Worm (Caenorhabditis elegans) whole organism, L4 larva: ENCODE data around the gene math-33.

Experiments
- F10B5.3 ChIP-seq: sonication (generic microtip); optimal IDR thresholded peaks from 2 replicates; lab custom pipeline; 2016; ENCODE audit warnings: mild to moderate bottlenecking, missing genetic modification characterization, missing compliant biosample characterization
- F37D6.2 ChIP-seq: sonication (generic microtip); optimal IDR thresholded peaks from 2 replicates; lab custom pipeline; 2016; ENCODE audit warnings: mild to moderate bottlenecking, missing genetic modification characterization, missing compliant biosample characterization
- F44E2.7 ChIP-seq: fragments of 200-800 bp; sonication (Bioruptor generic); IDR thresholded peaks from 2 replicates; pipeline ENCODE4 v2.1.2; 2022; ENCODE audit warnings: missing genetic modification characterization, missing compliant biosample characterization
- R02D3.7 ChIP-seq: fragments of 150-350 bp; sonication (generic microtip); optimal IDR thresholded peaks from 3 replicates; lab custom pipeline; 2014; ENCODE audit warnings: missing biosample characterization, missing genetic modification characterization
- T26A8.4 ChIP-seq: fragments of 200-800 bp; sonication (Bioruptor generic); IDR thresholded peaks from 2 replicates; pipeline ENCODE4 v1.3.6; 2022; ENCODE audit warnings: missing genetic modification characterization, missing compliant biosample characterization
- Y105C5A.15 ChIP-seq: fragments of 200-800 bp; sonication (Bioruptor generic); IDR thresholded peaks from 2 replicates; pipeline ENCODE4 v1.3.6; 2022; ENCODE audit warnings: missing genetic modification characterization, missing compliant biosample characterization
- Y75B8A.6 ChIP-seq: fragments of 200-800 bp; sonication (Bioruptor generic); IDR thresholded peaks from 2 replicates; pipeline ENCODE4 v1.3.6; 2022; ENCODE audit warnings: missing genetic modification reagents, missing genetic modification characterization, missing compliant biosample characterization
- aly-2 ChIP-seq: sonication (generic microtip); optimal IDR thresholded peaks from 2 replicates; lab custom pipeline; 2018; ENCODE audit warnings: missing biosample characterization, missing genetic modification characterization
- ama-1 ChIP-seq: fragments of 150-350 bp; optimal IDR thresholded peaks from 2 replicates; lab custom pipeline; 2014; ENCODE audit warnings: inconsistent platforms, mixed read lengths
- ceh-20 ChIP-seq: fragments of 200-800 bp; sonication (Bioruptor generic); IDR thresholded peaks from 2 replicates; pipeline ENCODE4 v1.3.6; 2022; ENCODE audit warnings: missing genetic modification reagents, missing genetic modification characterization, missing compliant biosample characterization
- ceh-28 ChIP-seq: fragments of 150-350 bp; optimal IDR thresholded peaks from 2 replicates; lab custom pipeline; 2014; ENCODE audit warnings: missing biosample characterization, missing genetic modification reagents, missing genetic modification characterization
- ceh-32 ChIP-seq: sonication (generic microtip); optimal IDR thresholded peaks from 2 replicates; lab custom pipeline; 2016; ENCODE audit warnings: mild to moderate bottlenecking, missing genetic modification characterization, missing compliant biosample characterization; ENCODE audit not compliant: poor library complexity
- ceh-44 ChIP-seq: fragments of 200-800 bp; sonication (Bioruptor generic); IDR thresholded peaks from 2 replicates; pipeline ENCODE4 v1.3.6; 2022; ENCODE audit warnings: missing genetic modification reagents, missing genetic modification characterization, missing compliant biosample characterization
- ces-1 ChIP-seq: fragments of 150-350 bp; sonication (generic microtip); optimal IDR thresholded peaks from 4 replicates; lab custom pipeline; 2014; ENCODE audit warnings: missing biosample characterization, missing genetic modification reagents, missing genetic modification characterization
- daf-19 ChIP-seq: fragments of 200-800 bp; sonication (Bioruptor generic); conservative IDR thresholded peaks from 2 replicates; pipeline ENCODE4 v1.3.6; 2022; ENCODE audit warnings: missing genetic modification characterization, missing compliant biosample characterization
- daf-8 ChIP-seq: fragments of 200-800 bp; sonication (Bioruptor generic); IDR thresholded peaks from 2 replicates; pipeline ENCODE4 v1.3.6; 2022; ENCODE audit warnings: missing genetic modification characterization, missing compliant biosample characterization
- dmd-9 ChIP-seq: fragments of 200-800 bp; sonication (Bioruptor generic); IDR thresholded peaks from 2 replicates; pipeline ENCODE4 v1.3.6; 2022; ENCODE audit warnings: missing genetic modification reagents, missing genetic modification characterization, missing compliant biosample characterization
- egl-43 ChIP-seq: fragments of 200-800 bp; sonication (Bioruptor generic); IDR thresholded peaks from 2 replicates; pipeline ENCODE4 v1.3.6; 2022; ENCODE audit warnings: missing genetic modification reagents, missing genetic modification characterization, missing compliant biosample characterization
- fos-1 ChIP-seq: fragments of 150-350 bp; optimal IDR thresholded peaks from 2 replicates; lab custom pipeline; 2014; ENCODE audit warnings: missing biosample characterization, missing genetic modification characterization
- gei-8 ChIP-seq: fragments of 200-800 bp; sonication (Bioruptor generic); optimal IDR thresholded peaks from 2 replicates; lab custom pipeline; 2018; ENCODE audit warnings: mild to moderate bottlenecking, missing genetic modification characterization, missing compliant biosample characterization
- hif-1 ChIP-seq, 2 experiments: sonication (generic microtip); optimal IDR thresholded peaks; 2 replicates each; lab custom pipeline; 2016 to 2017; ENCODE audit warnings: missing compliant biosample characterization in 2 of 2, missing genetic modification characterization in 2 of 2, missing genetic modification reagents in 2 of 2, missing genotype in 2 of 2, mild to moderate bottlenecking in 1 of 2
- hlh-11 ChIP-seq: fragments of 200-800 bp; sonication (Bioruptor generic); optimal IDR thresholded peaks from 2 replicates; lab custom pipeline; 2018; ENCODE audit warnings: mild to moderate bottlenecking, missing genetic modification characterization, missing compliant biosample characterization
- hlh-30 ChIP-seq: sonication (generic microtip); optimal IDR thresholded peaks from 2 replicates; lab custom pipeline; 2017; ENCODE audit warnings: antibody characterized with exemption, mild to moderate bottlenecking, missing genetic modification characterization, missing compliant biosample characterization; ENCODE audit not compliant: insufficient read depth
- hmg-1.1 ChIP-seq: fragments of 200-800 bp; sonication (Bioruptor generic); IDR thresholded peaks from 2 replicates; pipeline ENCODE4 v1.3.6; 2022; ENCODE audit warnings: missing genetic modification reagents, missing genetic modification characterization, missing compliant biosample characterization
- jun-1 ChIP-seq: fragments of 150-350 bp; optimal IDR thresholded peaks from 2 replicates; lab custom pipeline; 2014; ENCODE audit warnings: missing biosample characterization, missing genetic modification reagents, missing genetic modification characterization
- lin-13 ChIP-seq: fragments of 150-350 bp; optimal IDR thresholded peaks from 2 replicates; lab custom pipeline; 2014; ENCODE audit warnings: missing biosample characterization, missing genetic modification reagents, missing genetic modification characterization
- lin-15B ChIP-seq: fragments of 150-350 bp; sonication (generic microtip); optimal IDR thresholded peaks from 3 replicates; lab custom pipeline; 2014; ENCODE audit warnings: missing biosample characterization, missing genetic modification characterization
- lin-38 ChIP-seq: fragments of 200-800 bp; sonication (Bioruptor generic); IDR thresholded peaks from 2 replicates; pipeline ENCODE4 v1.3.6; 2022; ENCODE audit warnings: missing genetic modification reagents, missing genetic modification characterization, missing compliant biosample characterization
- lsy-2 ChIP-seq, 2 experiments: fragments of 150-350 bp in 1 of 2; sonication (generic microtip) in 1 of 2; optimal IDR thresholded peaks; 2 replicates each; lab custom pipeline; 2014 to 2017; ENCODE audit warnings: missing biosample characterization in 2 of 2, missing genetic modification characterization in 2 of 2
- madf-5 ChIP-seq, 2 experiments: fragments of 200-800 bp; sonication (Bioruptor generic); IDR thresholded peaks; 2 replicates each; pipeline ENCODE4 v1.3.6; 2022; ENCODE audit warnings: missing compliant biosample characterization in 2 of 2, missing genetic modification characterization in 2 of 2
- mdl-1 ChIP-seq, 2 experiments: fragments of 150-350 bp in 1 of 2; sonication (generic microtip) in 1 of 2; optimal IDR thresholded peaks; 2 replicates each; lab custom pipeline; 2014 to 2017; ENCODE audit warnings: missing biosample characterization in 2 of 2, missing genetic modification characterization in 2 of 2
- mes-2 ChIP-seq: sonication (generic microtip); optimal IDR thresholded peaks from 2 replicates; lab custom pipeline; 2016; ENCODE audit warnings: missing genotype, mild to moderate bottlenecking, missing genetic modification characterization, missing compliant biosample characterization; ENCODE audit not compliant: poor library complexity, severe bottlenecking
- mxl-2 ChIP-seq: fragments of 200-800 bp; sonication (Bioruptor generic); conservative IDR thresholded peaks from 2 replicates; pipeline ENCODE4 v1.3.6; 2022; ENCODE audit warnings: missing genetic modification reagents, missing genetic modification characterization, missing compliant biosample characterization
- nhr-102 ChIP-seq: sonication (generic microtip); optimal IDR thresholded peaks from 2 replicates; lab custom pipeline; 2016; ENCODE audit warnings: mild to moderate bottlenecking, missing genetic modification characterization, moderate library complexity, missing compliant biosample characterization
- nhr-28 ChIP-seq: fragments of 150-350 bp; optimal IDR thresholded peaks from 2 replicates; lab custom pipeline; 2014; ENCODE audit warnings: missing biosample characterization, missing genetic modification characterization
- nhr-41 ChIP-seq: fragments of 200-800 bp; sonication (Bioruptor generic); IDR thresholded peaks from 2 replicates; pipeline ENCODE4 v1.3.6; 2022; ENCODE audit warnings: missing genetic modification reagents, missing genetic modification characterization, missing compliant biosample characterization
- nhr-48 ChIP-seq: sonication (generic microtip); optimal IDR thresholded peaks from 2 replicates; lab custom pipeline; 2016; ENCODE audit warnings: mild to moderate bottlenecking, missing genetic modification characterization, missing compliant biosample characterization
- nhr-6 ChIP-seq: fragments of 150-350 bp; optimal IDR thresholded peaks from 2 replicates; lab custom pipeline; 2014; ENCODE audit warnings: missing biosample characterization, missing genetic modification characterization
- pha-4 ChIP-seq, 2 experiments: fragments of 150-350 bp in 1 of 2; fragments of 200-800 bp in 1 of 2; sonication (Bioruptor generic) in 1 of 2; IDR thresholded peaks in 1 of 2; optimal IDR thresholded peaks in 1 of 2; 2 replicates each; pipeline versions ENCODE4 v1.3.6 to Lab custom; 2014 to 2022; ENCODE audit warnings: missing genetic modification characterization in 2 of 2, missing genetic modification reagents in 2 of 2, missing biosample characterization in 1 of 2, missing compliant biosample characterization in 1 of 2
- php-3 ChIP-seq: fragments of 200-800 bp; sonication (Bioruptor generic); IDR thresholded peaks from 2 replicates; pipeline ENCODE4 v1.3.6; 2022; ENCODE audit warnings: missing genetic modification reagents, missing genetic modification characterization, missing compliant biosample characterization
- sdz-12 ChIP-seq: fragments of 200-800 bp; sonication (Bioruptor generic); optimal IDR thresholded peaks from 2 replicates; lab custom pipeline; 2018; ENCODE audit warnings: mild to moderate bottlenecking, missing genetic modification characterization, missing compliant biosample characterization
- snpc-1.2 ChIP-seq: fragments of 200-800 bp; sonication (Bioruptor generic); IDR thresholded peaks from 2 replicates; pipeline ENCODE4 v1.3.6; 2022; ENCODE audit warnings: missing genetic modification reagents, missing genetic modification characterization, missing compliant biosample characterization
- unc-130 ChIP-seq: sonication (generic microtip); optimal IDR thresholded peaks from 2 replicates; lab custom pipeline; 2016; ENCODE audit warnings: missing genetic modification reagents, missing genetic modification characterization, missing compliant biosample characterization
- zag-1 ChIP-seq: fragments of 150-350 bp; optimal IDR thresholded peaks from 2 replicates; lab custom pipeline; 2014; ENCODE audit warnings: missing biosample characterization, missing genetic modification characterization
- zfp-3 ChIP-seq: fragments of 200-800 bp; sonication (Bioruptor generic); conservative IDR thresholded peaks from 2 replicates; pipeline ENCODE4 v1.3.6; 2022; ENCODE audit warnings: missing genetic modification reagents, missing genetic modification characterization, missing compliant biosample characterization
- ztf-7 ChIP-seq: fragments of 150-350 bp; optimal IDR thresholded peaks from 2 replicates; lab custom pipeline; 2014; ENCODE audit warnings: missing biosample characterization, missing genetic modification characterization

Gene math-33

DNA sequence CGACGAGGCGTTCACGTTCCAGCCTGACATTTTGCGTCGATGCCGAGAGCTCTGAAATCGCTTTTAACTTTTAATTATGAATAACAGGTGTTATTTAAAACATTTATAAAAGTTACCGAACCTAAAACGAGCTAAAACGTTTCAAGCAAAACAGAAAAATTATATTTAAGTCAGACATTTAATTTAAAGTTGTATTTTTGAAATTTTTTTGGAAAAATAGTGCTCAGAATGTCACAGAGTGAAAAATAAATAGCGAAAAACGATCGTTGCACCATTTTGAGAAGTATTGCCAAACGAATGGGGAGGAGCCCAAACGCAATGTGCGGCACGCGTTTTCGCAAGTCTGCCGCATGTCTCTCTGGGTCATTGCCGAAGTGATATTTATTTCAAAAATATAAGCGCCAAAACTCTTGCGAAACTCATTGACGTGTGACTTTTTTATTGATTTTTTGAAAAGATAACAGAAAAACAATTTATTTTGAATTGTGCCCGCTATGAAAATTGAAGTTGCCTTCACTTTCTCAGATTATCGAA lies 599 bp upstream of the math-33 start, which contains the start of gene erfa-3 (continued):
- TF ChIP-seq lsy-2 (tag; optimal IDR thresholded peaks at IDR 0.05; lab: Kevin White, UChicago) (peak in 1 of 2 experiments; percentile 73), hmg-1.1 (GFP tag; lab: Robert Waterston, UW) (peak; percentile 70), nhr-28 (peak; percentile 48), hlh-30 (tag; lab: Kevin White, UChicago) (peak; percentile 74), mes-2 (tag; lab: Kevin White, UChicago) (peak; percentile 95), ceh-20 (GFP tag; lab: Robert Waterston, UW) (0 out of 2 replicates have a peak, but pooled peaks have one; percentile 13), nhr-6 (tag; lab: Kevin White, UChicago) (peak; percentile 31), php-3 (GFP tag; lab: Robert Waterston, UW) (peak; percentile 43; the same call in 1 of the 2 replicates), ceh-32 (tag; lab: Kevin White, UChicago) (no peak), lin-38 (GFP tag; lab: Robert Waterston, UW) (peak; percentile 69), zag-1 (tag; lab: Kevin White, UChicago) (no peak)

DNA sequence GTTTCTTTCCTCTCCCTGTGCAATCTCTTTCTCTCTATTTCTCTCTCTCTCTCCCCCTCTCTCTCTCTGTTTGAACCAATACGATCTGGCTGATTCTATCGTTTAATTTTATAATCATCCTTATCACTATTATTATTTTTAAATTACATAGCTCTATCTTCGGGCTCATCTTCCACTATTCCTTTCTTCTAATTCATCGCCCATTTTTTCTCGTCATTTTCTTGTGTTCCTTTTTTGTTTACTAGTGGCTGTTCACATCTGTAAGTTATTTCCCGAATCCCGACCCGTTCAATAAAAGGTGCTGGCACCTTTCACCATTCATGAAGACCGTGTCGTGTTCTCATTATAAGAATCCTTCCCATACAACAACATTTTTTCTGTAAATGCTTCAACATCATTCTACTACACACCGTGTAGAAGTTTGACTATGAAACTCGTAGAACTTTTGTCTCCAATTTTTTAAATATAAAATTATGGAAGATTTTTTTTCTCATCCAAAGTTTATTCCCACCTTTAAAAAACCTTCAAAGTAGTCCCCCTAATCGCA lies 4.5 kb downstream of the math-33 start:
- TF ChIP-seq nhr-41 (GFP tag; lab: Robert Waterston, UW) = no peak
- no peak for TF ChIP-seq fos-1 (tag; lab: Kevin White, UChicago)
- no peak for TF ChIP-seq jun-1
- TF ChIP-seq daf-19 (GFP tag; lab: Robert Waterston, UW) = no peak
- TF ChIP-seq ceh-32 (tag; lab: Kevin White, UChicago) = no peak
- TF ChIP-seq nhr-28 = no peak
- no peak for TF ChIP-seq F37D6.2 (tag; lab: Kevin White, UChicago)
- TF ChIP-seq mxl-2 (GFP tag; lab: Robert Waterston, UW) = no peak
- TF ChIP-seq Y75B8A.6 (GFP tag; lab: Robert Waterston, UW) = no peak
- no peak for TF ChIP-seq ces-1 (GFP tag; lab: Kevin White, UChicago)
- no peak for TF ChIP-seq R02D3.7 (tag; lab: Kevin White, UChicago)
- no peak for TF ChIP-seq daf-8 (GFP tag; lab: Robert Waterston, UW)
- TF ChIP-seq dmd-9 = no peak
- no peak for TF ChIP-seq gei-8
- TF ChIP-seq egl-43 = no peak
- TF ChIP-seq mes-2 (tag; lab: Kevin White, UChicago) = peak; percentile 23
- TF ChIP-seq lin-38 (GFP tag; lab: Robert Waterston, UW) = peak; percentile 35; the same call in 1 of the 2 replicates
- TF ChIP-seq snpc-1.2 (GFP tag; lab: Robert Waterston, UW) = no peak
- 0 out of 2 replicates have a peak, but pooled peaks have one; percentile 42 for TF ChIP-seq T26A8.4 (GFP tag; lab: Robert Waterston, UW)
- TF ChIP-seq hlh-11 = no peak
- TF ChIP-seq ceh-28 (tag; lab: Kevin White, UChicago) = no peak
- no peak for TF ChIP-seq mdl-1 (tag; optimal IDR thresholded peaks at IDR 0.05; lab: Kevin White, UChicago)
- no peak for TF ChIP-seq Y105C5A.15 (GFP tag; lab: Robert Waterston, UW)
- TF ChIP-seq ceh-44 (GFP tag; lab: Robert Waterston, UW) = no peak
- no peak for TF ChIP-seq unc-130 (GFP tag; lab: Kevin White, UChicago)
- no peak for TF ChIP-seq nhr-48 (tag; lab: Kevin White, UChicago)
- TF ChIP-seq nhr-102 = no peak
- no peak for TF ChIP-seq hlh-30 (tag; lab: Kevin White, UChicago)
- no peak for TF ChIP-seq F44E2.7 (GFP tag; lab: Robert Waterston, UW)
- no peak for TF ChIP-seq ztf-7 (tag; lab: Kevin White, UChicago)
- no peak for TF ChIP-seq hif-1 (tag; optimal IDR thresholded peaks at IDR 0.05; lab: Kevin White, UChicago)
- TF ChIP-seq aly-2 (tag; lab: Kevin White, UChicago) = no peak
- TF ChIP-seq lin-15B = no peak
- no peak for TF ChIP-seq madf-5 (GFP tag; IDR thresholded peaks at IDR 0.05; lab: Robert Waterston, UW)
- no peak for TF ChIP-seq ama-1 (lab: Kevin White, UChicago)
- no peak for TF ChIP-seq sdz-12
- no peak for TF ChIP-seq lin-13
- no peak for TF ChIP-seq pha-4 (GFP tag; IDR thresholded peaks at IDR 0.05; lab: Robert Waterston, UW)
- no peak for TF ChIP-seq pha-4 (tag; optimal IDR thresholded peaks at IDR 0.05; lab: Kevin White, UChicago)
- TF ChIP-seq hmg-1.1 (GFP tag; lab: Robert Waterston, UW) = no peak
- TF ChIP-seq zfp-3 = peak; percentile 78; the same call in 1 of the 2 replicates
- TF ChIP-seq F10B5.3 = no peak
- TF ChIP-seq lsy-2 (tag; optimal IDR thresholded peaks at IDR 0.05; lab: Kevin White, UChicago) = peak in 1 of 2 experiments; percentile 17
